Worm (Caenorhabditis elegans): ENCODE measurements around the gene clec-164.

Gene clec-164

ce11 chrIV:698304-698703 lies 18.1 kb upstream of the clec-164 start, which contains the start of gene Y55F3C.17:
TSS of gene Y55F3C.17 (minus strand) at chrIV:698404.
- TF ChIP-seq ces-1 (GFP tag; optimal IDR thresholded peaks at IDR 0.05) (no peak), lin-32 (GFP tag; optimal IDR thresholded peaks at IDR 0.05) (no peak), bed-3 (GFP tag; optimal IDR thresholded peaks at IDR 0.05) (no peak), sptf-1 (tag; optimal IDR thresholded peaks at IDR 0.05) (no peak), tbx-8 (GFP tag; optimal IDR thresholded peaks at IDR 0.05) (no peak), zip-8 (tag; optimal IDR thresholded peaks at IDR 0.05) (no peak), elt-1 (tag; optimal IDR thresholded peaks at IDR 0.05; ENCODE audit: borderline replicate concordance, insufficient read depth) (no peak), nhr-2 (tag; optimal IDR thresholded peaks at IDR 0.05) (no peak), drap-1 (GFP tag; optimal IDR thresholded peaks at IDR 0.05) (no peak), cnd-1 (tag; optimal IDR thresholded peaks at IDR 0.05) (no peak)

DNA sequence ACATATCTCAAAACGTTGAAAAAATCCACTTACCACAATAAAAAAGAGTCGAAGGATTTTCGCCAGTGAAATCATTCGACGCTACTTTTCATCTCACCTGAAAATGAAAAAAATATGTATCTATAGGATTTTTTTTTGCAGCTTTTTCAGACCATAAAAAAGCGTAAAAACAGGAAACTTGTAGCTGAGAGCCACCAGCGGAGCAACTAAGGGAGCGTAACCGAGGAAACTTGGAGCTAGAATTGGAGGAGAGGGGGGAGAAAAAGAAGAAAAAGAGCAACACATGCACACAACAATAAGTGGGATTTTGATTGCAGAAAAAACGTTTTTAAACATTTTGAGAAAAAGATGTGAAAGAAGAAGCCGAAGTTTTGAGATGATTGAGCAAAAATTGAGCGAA lies 8.8 kb upstream of the clec-164 start, which contains the start of gene cutl-26:
TSS of gene cutl-26 (minus strand) at position 101 of the 400 bp plus-strand sequence.
- TF ChIP-seq hlh-1 (tag; optimal IDR thresholded peaks at IDR 0.05) (no peak), sem-2 (GFP tag; optimal IDR thresholded peaks at IDR 0.05) (no peak), sptf-1 (tag; optimal IDR thresholded peaks at IDR 0.05) (no peak), elt-1 (tag; optimal IDR thresholded peaks at IDR 0.05; ENCODE audit: borderline replicate concordance, insufficient read depth) (no peak), unc-120 (tag; optimal IDR thresholded peaks at IDR 0.05; ENCODE audit: poor library complexity, severe bottlenecking) (no peak), pha-4 (tag; optimal IDR thresholded peaks at IDR 0.05) (no peak), ceh-43 (GFP tag; optimal IDR thresholded peaks at IDR 0.05) (no peak), nhr-237 (tag; optimal IDR thresholded peaks at IDR 0.05) (no peak), lin-32 (GFP tag; optimal IDR thresholded peaks at IDR 0.05) (no peak), flh-1 (GFP tag; optimal IDR thresholded peaks at IDR 0.05) (no peak), bed-3 (GFP tag; optimal IDR thresholded peaks at IDR 0.05) (no peak), ceh-39 (tag; optimal IDR thresholded peaks at IDR 0.05) (no peak), ham-2 (GFP tag; optimal IDR thresholded peaks at IDR 0.05) (no peak), ces-1 (GFP tag; optimal IDR thresholded peaks at IDR 0.05) (no peak)

- TF ChIP-seq mls-2 (tag; optimal IDR thresholded peaks at IDR 0.05) (no peak), M03D4.4 (tag; optimal IDR thresholded peaks at IDR 0.05) (no peak), nhr-237 (tag; optimal IDR thresholded peaks at IDR 0.05) (no peak), lin-32 (GFP tag; optimal IDR thresholded peaks at IDR 0.05) (no peak), ceh-83 (GFP tag; optimal IDR thresholded peaks at IDR 0.05) (peak; percentile 4), ces-1 (GFP tag; optimal IDR thresholded peaks at IDR 0.05) (peak; percentile 93), sptf-1 (tag; optimal IDR thresholded peaks at IDR 0.05) (no peak), mab-5 (tag; optimal IDR thresholded peaks at IDR 0.05) (no peak), nhr-28 (tag; optimal IDR thresholded peaks at IDR 0.05) (no peak), hlh-1 (tag; optimal IDR thresholded peaks at IDR 0.05) (no peak), elt-1 (tag; optimal IDR thresholded peaks at IDR 0.05; ENCODE audit: borderline replicate concordance, insufficient read depth) (no peak), snpc-4 (tag; optimal IDR thresholded peaks at IDR 0.05) (no peak), mep-1 (tag; optimal IDR thresholded peaks at IDR 0.05) (no peak), ztf-11 (tag; optimal IDR thresholded peaks at IDR 0.05) (no peak), unc-120 (tag; optimal IDR thresholded peaks at IDR 0.05; ENCODE audit: poor library complexity, severe bottlenecking) (no peak)
These were observed 990 bp upstream of the clec-164 start for ce11 chrIV:715433-715832.

ce11 chrIV:719351-719750 lies 2.9 kb downstream of the clec-164 start, which contains the start of gene Y55F3C.10:
TSS of gene Y55F3C.10 (minus strand) at chrIV:719451.
- TF ChIP-seq lsy-2 (tag; optimal IDR thresholded peaks at IDR 0.05) (no peak), unc-39 (tag; optimal IDR thresholded peaks at IDR 0.05) (no peak), unc-120 (tag; optimal IDR thresholded peaks at IDR 0.05; ENCODE audit: poor library complexity, severe bottlenecking) (no peak), ceh-83 (GFP tag; optimal IDR thresholded peaks at IDR 0.05) (no peak), cnd-1 (tag; optimal IDR thresholded peaks at IDR 0.05) (no peak), unc-62 (GFP tag; optimal IDR thresholded peaks at IDR 0.05) (no peak), pha-4 (tag; optimal IDR thresholded peaks at IDR 0.05) (no peak), nhr-2 (tag; optimal IDR thresholded peaks at IDR 0.05) (no peak), nhr-28 (tag; optimal IDR thresholded peaks at IDR 0.05) (no peak), lin-13 (tag; optimal IDR thresholded peaks at IDR 0.05) (no peak), sptf-1 (tag; optimal IDR thresholded peaks at IDR 0.05) (no peak)

DNA sequence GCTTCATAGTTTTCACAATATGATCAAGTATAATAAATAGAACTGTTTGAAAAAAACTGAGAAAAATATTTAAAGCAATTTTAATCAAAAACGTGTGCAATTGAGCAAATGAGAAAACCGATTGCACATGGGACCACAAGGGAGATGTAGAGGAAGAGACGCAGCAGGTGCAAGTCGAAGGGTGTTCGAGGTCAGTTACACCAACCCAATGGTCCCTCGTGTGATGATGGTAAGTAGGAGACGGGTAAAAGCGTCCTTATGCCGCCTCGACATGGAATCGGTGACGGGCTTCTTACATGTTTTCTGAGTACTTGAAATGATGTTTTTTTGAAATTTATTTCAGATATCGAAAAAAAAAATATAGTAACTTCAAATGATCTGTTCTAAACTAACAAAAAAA lies 11.7 kb downstream of the clec-164 start, which contains the start of gene Y55F3C.9:
TSS of gene Y55F3C.9 (minus strand) at position 101 of the 400 bp plus-strand sequence.
- TF ChIP-seq M03D4.4 (tag; optimal IDR thresholded peaks at IDR 0.05): no peak
- TF ChIP-seq elt-3 (tag; optimal IDR thresholded peaks at IDR 0.05): no peak
- TF ChIP-seq snpc-4 (tag; optimal IDR thresholded peaks at IDR 0.05): no peak
- no peak for TF ChIP-seq nhr-2 (tag; optimal IDR thresholded peaks at IDR 0.05)
- no peak for TF ChIP-seq mls-2 (tag; optimal IDR thresholded peaks at IDR 0.05)
- no peak for TF ChIP-seq mab-5 (tag; optimal IDR thresholded peaks at IDR 0.05)
- TF ChIP-seq cnd-1 (tag; optimal IDR thresholded peaks at IDR 0.05): no peak
- no peak for TF ChIP-seq ceh-39 (tag; optimal IDR thresholded peaks at IDR 0.05)

Measured in whole organism, mixed stage, embryonic.